Worm (Caenorhabditis elegans) whole organism, young adult: ENCODE data around the gene rfip-1.

Experiments
- cebp-2 ChIP-seq: fragments of 200-800 bp; sonication (Bioruptor generic); IDR thresholded peaks from 2 replicates; pipeline ENCODE4 v1.3.6; 2022; ENCODE audit warnings: missing genetic modification characterization, missing compliant biosample characterization
- ceh-100 ChIP-seq: fragments of 200-800 bp; sonication (Bioruptor generic); IDR thresholded peaks from 2 replicates; pipeline ENCODE4 v1.3.6; 2022; ENCODE audit warnings: missing genetic modification reagents, missing genetic modification characterization, missing compliant biosample characterization
- ets-4 ChIP-seq: fragments of 200-800 bp; sonication (Bioruptor generic); optimal IDR thresholded peaks from 2 replicates; lab custom pipeline; 2018; ENCODE audit warnings: mild to moderate bottlenecking, missing genetic modification characterization, missing compliant biosample characterization
- tbx-9 ChIP-seq: sonication (generic microtip); optimal IDR thresholded peaks from 2 replicates; lab custom pipeline; 2016; ENCODE audit warnings: borderline replicate concordance, missing genetic modification characterization, inconsistent platforms, missing compliant biosample characterization
- unc-62 ChIP-seq: fragments of 150-350 bp; optimal IDR thresholded peaks from 2 replicates; lab custom pipeline; 2014; ENCODE audit warnings: missing biosample characterization, missing genetic modification reagents, missing genetic modification characterization
- ztf-3 ChIP-seq: fragments of 200-800 bp; sonication (Bioruptor generic); optimal IDR thresholded peaks from 2 replicates; lab custom pipeline; 2018; ENCODE audit warnings: mild to moderate bottlenecking, missing genetic modification characterization, missing compliant biosample characterization

- TF ChIP-seq ceh-100 (GFP tag; lab: Robert Waterston, UW): no peak
- TF ChIP-seq cebp-2: no peak
- no peak for TF ChIP-seq tbx-9 (tag; lab: Kevin White, UChicago)
- no peak for TF ChIP-seq ztf-3 (GFP tag; lab: Kevin White, UChicago)
- no peak for TF ChIP-seq unc-62 (GFP tag; lab: Kevin White, UChicago)
- TF ChIP-seq ets-4 (GFP tag; lab: Kevin White, UChicago): no peak
Observed at ce11 chrII:5902139-5902538, 17.8 kb downstream of the rfip-1 start.
